Worm (Caenorhabditis elegans): ENCODE data around the gene F40G12.11.

ce11 chrV:14268616-14269015, 17.4 kb upstream of the F40G12.11 start, which contains the start of gene F40G12.4:
- TF ChIP-seq B0336.3 (GFP tag; IDR thresholded peaks at IDR 0.05) (no peak), ztf-22 (GFP tag; optimal IDR thresholded peaks at IDR 0.05) (no peak), madf-3 (GFP tag; IDR thresholded peaks at IDR 0.05) (no peak), lin-26 (GFP tag; IDR thresholded peaks at IDR 0.05) (no peak), C17E4.6 (GFP tag; IDR thresholded peaks at IDR 0.05) (no peak), sptf-2 (GFP tag; optimal IDR thresholded peaks at IDR 0.05) (no peak), pha-4 (tag; optimal IDR thresholded peaks at IDR 0.05) (no peak), ceh-100 (GFP tag; IDR thresholded peaks at IDR 0.05) (no peak), mcd-1 (GFP tag; IDR thresholded peaks at IDR 0.05) (no peak), nhr-120 (GFP tag; IDR thresholded peaks at IDR 0.05) (no peak), ceh-27 (GFP tag; optimal IDR thresholded peaks at IDR 0.05) (no peak)
